Worm (Caenorhabditis elegans) whole organism, L4 larva: ENCODE data around the gene gegf-1.
"Not testable (repeated sequence)": the region's sequence is repeated elsewhere in the genome, so short reads cannot be mapped to it uniquely, and the experiment has no call there.

ENCODE experiments used
- daf-19 ChIP-seq: fragments of 200-800 bp; sonication (Bioruptor generic); conservative IDR thresholded peaks from 2 replicates; pipeline ENCODE4 v1.3.6; 2022; ENCODE audit warnings: missing genetic modification characterization, missing compliant biosample characterization
- gei-8 ChIP-seq: fragments of 200-800 bp; sonication (Bioruptor generic); optimal IDR thresholded peaks from 2 replicates; lab custom pipeline; 2018; ENCODE audit warnings: mild to moderate bottlenecking, missing genetic modification characterization, missing compliant biosample characterization
- lir-3 ChIP-seq: sonication (generic microtip); optimal IDR thresholded peaks from 2 replicates; lab custom pipeline; 2016; ENCODE audit warnings: mild to moderate bottlenecking, missing genetic modification characterization, missing compliant biosample characterization
- mdt-29 ChIP-seq: fragments of 200-800 bp; sonication (Bioruptor generic); IDR thresholded peaks from 2 replicates; pipeline ENCODE4 v1.3.6; 2022; ENCODE audit warnings: missing genetic modification reagents, missing genetic modification characterization, missing compliant biosample characterization
- mxl-2 ChIP-seq: fragments of 200-800 bp; sonication (Bioruptor generic); conservative IDR thresholded peaks from 2 replicates; pipeline ENCODE4 v1.3.6; 2022; ENCODE audit warnings: missing genetic modification reagents, missing genetic modification characterization, missing compliant biosample characterization
- nhr-111 ChIP-seq: fragments of 200-800 bp; sonication (Bioruptor generic); optimal IDR thresholded peaks from 2 replicates; lab custom pipeline; 2018; ENCODE audit warnings: mild to moderate bottlenecking, missing genetic modification characterization, missing compliant biosample characterization
- unc-62 ChIP-seq, 3 experiments: fragments of 150-350 bp in 1 of 3; sonication (generic microtip); optimal IDR thresholded peaks in 2 of 3; peaks in 1 of 3; 1 replicate in 1 of 3; 2 replicates in 2 of 3; lab custom pipeline; 2014 to 2017; ENCODE audit warnings: missing biosample characterization in 3 of 3, missing genetic modification characterization in 3 of 3, missing genetic modification reagents in 3 of 3, missing genotype in 1 of 3
- vab-7 ChIP-seq: fragments of 200-800 bp; sonication (Bioruptor generic); IDR thresholded peaks from 2 replicates; pipeline ENCODE4 v1.3.6; 2022; ENCODE audit warnings: missing genetic modification reagents, missing genetic modification characterization, missing compliant biosample characterization

gegf-1 gene

ce11 chrIV:111377-111776, 46.3 kb downstream of the gegf-1 start, which contains the start of gene F29C4.4:
F29C4.4 (plus strand) TSS chrIV:111677.
- not testable (repeated sequence) for TF ChIP-seq nhr-111; unc-62 (GFP tag; optimal IDR thresholded peaks at IDR 0.05 in 1 of 2; lab: Kevin White, UChicago); unc-62 (tag; optimal IDR thresholded peaks at IDR 0.05; lab: Kevin White, UChicago); gei-8 (GFP tag; lab: Kevin White, UChicago)
- TF ChIP-seq, all 104 proteins: peak for 0; not testable (repeated sequence) for 104

- TF ChIP-seq mxl-2 (GFP tag; lab: Robert Waterston, UW) (no peak), lir-3 (tag; lab: Kevin White, UChicago) (no peak), mdt-29 (GFP tag; lab: Robert Waterston, UW) (no peak), daf-19 (GFP tag; lab: Robert Waterston, UW) (no peak), vab-7 (GFP tag; lab: Robert Waterston, UW) (no peak)
These were observed 48.4 kb downstream of the gegf-1 start, which contains the start of gene B0545.4 for ce11 chrIV:109307-109706. B0545.4 (minus strand) TSS chrIV:109407.
